Worm (Caenorhabditis elegans): ENCODE measurements around the gene rbd-1.

The rbd-1 gene

DNA sequence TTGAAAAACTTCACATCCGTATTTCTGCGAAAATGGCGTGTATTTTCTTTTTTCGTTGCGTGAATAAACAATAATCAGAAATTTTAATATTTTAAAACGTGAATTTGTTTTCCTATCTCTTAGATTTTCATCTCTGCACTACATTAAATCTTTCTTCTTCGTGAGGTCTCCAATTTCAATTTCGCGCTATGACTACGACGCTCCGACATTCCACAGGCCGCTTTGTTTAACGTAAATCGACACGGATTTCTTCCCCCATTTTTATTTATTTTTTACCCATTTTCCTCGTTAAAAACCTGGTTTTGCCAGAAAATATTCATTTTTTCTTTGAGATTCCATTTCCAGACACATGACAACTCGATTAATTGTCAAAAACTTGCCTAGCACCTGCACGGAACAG is at the start of gene rbd-1, which contains the start of gene T23F6.3:
Gene rbd-1 (plus strand): TSS at position 346 of the 400 bp plus-strand sequence.
Gene T23F6.3 (minus strand): TSS at position 120 of the 400 bp plus-strand sequence.
- TF ChIP-seq fkh-10 (GFP tag; optimal IDR thresholded peaks at IDR 0.05), result no peak
- TF ChIP-seq lin-11 (tag; optimal IDR thresholded peaks at IDR 0.05), result no peak
- TF ChIP-seq tbx-2 (tag; optimal IDR thresholded peaks at IDR 0.05), result peak; percentile 89
- no peak for TF ChIP-seq pha-2 (tag; optimal IDR thresholded peaks at IDR 0.05)
- TF ChIP-seq pha-4 (tag; optimal IDR thresholded peaks at IDR 0.05), result no peak
- TF ChIP-seq mec-3 (tag; optimal IDR thresholded peaks at IDR 0.05; ENCODE audit: borderline replicate concordance), result peak; percentile 43
- peak; percentile 77 for TF ChIP-seq ceh-34 (tag; optimal IDR thresholded peaks at IDR 0.05)
- peak; percentile 57 for TF ChIP-seq tbx-7 (tag; optimal IDR thresholded peaks at IDR 0.05)
- peak; percentile 43 for TF ChIP-seq unc-86 (tag; optimal IDR thresholded peaks at IDR 0.05)
- TF ChIP-seq dve-1 (tag; optimal IDR thresholded peaks at IDR 0.05), result peak; percentile 61
- peak; percentile 70 for TF ChIP-seq nfya-1 (tag; optimal IDR thresholded peaks at IDR 0.05)
- no peak for TF ChIP-seq elt-4 (tag; optimal IDR thresholded peaks at IDR 0.05)
- no peak for TF ChIP-seq eyg-1 (tag; optimal IDR thresholded peaks at IDR 0.05)
- TF ChIP-seq unc-3 (GFP tag; conservative IDR thresholded peaks at IDR 0.05), result 0 out of 2 replicates have a peak, but pooled peaks have one; percentile 12
- peak; percentile 35 for TF ChIP-seq unc-3 (tag; optimal IDR thresholded peaks at IDR 0.05)
- TF ChIP-seq ceh-22 (tag; optimal IDR thresholded peaks at IDR 0.05), result no peak
- TF ChIP-seq fkh-6 (tag; optimal IDR thresholded peaks at IDR 0.05), result no peak
- TF ChIP-seq lim-6 (tag; optimal IDR thresholded peaks at IDR 0.05), result peak; percentile 27
- TF ChIP-seq unc-55 (GFP tag; optimal IDR thresholded peaks at IDR 0.05), result peak; percentile 49
- no peak for TF ChIP-seq sox-2 (GFP tag; IDR thresholded peaks at IDR 0.05)
- TF ChIP-seq F13H6.1 (tag; optimal IDR thresholded peaks at IDR 0.05), result no peak
- TF ChIP-seq ama-1 (optimal IDR thresholded peaks at IDR 0.05), result no peak
- no peak for TF ChIP-seq sox-4 (tag; optimal IDR thresholded peaks at IDR 0.05)
- no peak for TF ChIP-seq K02D7.2 (tag; optimal IDR thresholded peaks at IDR 0.05)
- TF ChIP-seq hlh-13 (GFP tag; optimal IDR thresholded peaks at IDR 0.05), result no peak
- no peak for TF ChIP-seq ztf-16 (tag; optimal IDR thresholded peaks at IDR 0.05)
- TF ChIP-seq ceh-19 (GFP tag; optimal IDR thresholded peaks at IDR 0.05), result peak; percentile 19
- TF ChIP-seq pag-3 (tag; optimal IDR thresholded peaks at IDR 0.05; ENCODE audit: borderline replicate concordance), result no peak
- no peak for TF ChIP-seq pat-9 (tag; optimal IDR thresholded peaks at IDR 0.05)
- TF ChIP-seq ets-4 (tag; optimal IDR thresholded peaks at IDR 0.05), result peak; percentile 76
- TF ChIP-seq ceh-2 (tag; optimal IDR thresholded peaks at IDR 0.05), result peak; percentile 83
- no peak for TF ChIP-seq ceh-6 (GFP tag; optimal IDR thresholded peaks at IDR 0.05)
- no peak for TF ChIP-seq pros-1 (tag; optimal IDR thresholded peaks at IDR 0.05)
- TF ChIP-seq gmeb-2 (tag; optimal IDR thresholded peaks at IDR 0.05), result no peak
- TF ChIP-seq syd-9 (tag; optimal IDR thresholded peaks at IDR 0.05), result no peak
- TF ChIP-seq ceh-14 (tag; optimal IDR thresholded peaks at IDR 0.05), result peak; percentile 65
- peak; percentile 16 for TF ChIP-seq hlh-15 (tag; optimal IDR thresholded peaks at IDR 0.05)
- no peak for TF ChIP-seq hlh-30 (tag; optimal IDR thresholded peaks at IDR 0.05; ENCODE audit: insufficient read depth)
- no peak for TF ChIP-seq madf-2 (tag; optimal IDR thresholded peaks at IDR 0.05)
- peak; percentile 97 for TF ChIP-seq ceh-31 (tag; optimal IDR thresholded peaks at IDR 0.05)
- no peak for TF ChIP-seq sdc-2 (tag; optimal IDR thresholded peaks at IDR 0.05)
- no peak for TF ChIP-seq npax-4 (tag; optimal IDR thresholded peaks at IDR 0.05)
- TF ChIP-seq T23F11.4 (GFP tag; optimal IDR thresholded peaks at IDR 0.05), result no peak
- no peak for TF ChIP-seq ceh-9 (tag; optimal IDR thresholded peaks at IDR 0.05)
- TF ChIP-seq ceh-30 (tag; optimal IDR thresholded peaks at IDR 0.05), result no peak
- TF ChIP-seq ahr-1 (tag; optimal IDR thresholded peaks at IDR 0.05), result peak; percentile 29
- TF ChIP-seq ceh-48 (tag; optimal IDR thresholded peaks at IDR 0.05), result no peak
- TF ChIP-seq rnt-1 (tag; optimal IDR thresholded peaks at IDR 0.05), result peak; percentile 72
- TF ChIP-seq ceh-24 (tag; optimal IDR thresholded peaks at IDR 0.05), result no peak
- TF ChIP-seq dmd-4 (tag; optimal IDR thresholded peaks at IDR 0.05; ENCODE audit: borderline replicate concordance), result no peak
- no peak for TF ChIP-seq ttx-3 (tag; optimal IDR thresholded peaks at IDR 0.05)
- no peak for TF ChIP-seq nhr-232 (tag; optimal IDR thresholded peaks at IDR 0.05)
- no peak for TF ChIP-seq nhr-11 (tag; optimal IDR thresholded peaks at IDR 0.05)
- peak; percentile 76 for TF ChIP-seq C08G9.2 (tag; optimal IDR thresholded peaks at IDR 0.05)

All from whole organism, late embryonic.